Worm (Caenorhabditis elegans) whole organism, L4 larva: ENCODE results near the gene F25H9.2.
A peak's percentile ranks its signal among the peaks of the same experiment; 100 is the strongest.
"Not testable (repeated sequence)": the region's sequence is repeated elsewhere in the genome, so short reads cannot be mapped to it uniquely, and the experiment has no call there.

ENCODE experiments used
- F26F4.8 ChIP-seq: fragments of 200-800 bp; sonication (Bioruptor generic); conservative IDR thresholded peaks from 2 replicates; pipeline ENCODE4 v1.3.6; 2022; ENCODE audit warnings: missing genetic modification characterization, missing compliant biosample characterization
- F44E2.7 ChIP-seq: fragments of 200-800 bp; sonication (Bioruptor generic); IDR thresholded peaks from 2 replicates; pipeline ENCODE4 v2.1.2; 2022; ENCODE audit warnings: missing genetic modification characterization, missing compliant biosample characterization
- R02D3.7 ChIP-seq: fragments of 150-350 bp; sonication (generic microtip); optimal IDR thresholded peaks from 3 replicates; lab custom pipeline; 2014; ENCODE audit warnings: missing biosample characterization, missing genetic modification characterization
- T20F7.1 ChIP-seq: fragments of 200-800 bp; sonication (Bioruptor generic); optimal IDR thresholded peaks from 2 replicates; lab custom pipeline; 2018; ENCODE audit warnings: mild to moderate bottlenecking, missing genetic modification characterization, missing compliant biosample characterization
- T26A8.4 ChIP-seq: fragments of 200-800 bp; sonication (Bioruptor generic); IDR thresholded peaks from 2 replicates; pipeline ENCODE4 v1.3.6; 2022; ENCODE audit warnings: missing genetic modification characterization, missing compliant biosample characterization
- ZK337.2 ChIP-seq: fragments of 200-800 bp; sonication (Bioruptor generic); IDR thresholded peaks from 2 replicates; pipeline ENCODE4 v1.3.6; 2022; ENCODE audit warnings: missing genetic modification reagents, missing genetic modification characterization, missing compliant biosample characterization
- ZK546.5 ChIP-seq, 2 experiments: sonication (generic microtip); optimal IDR thresholded peaks; 2 replicates each; lab custom pipeline; 2017; ENCODE audit warnings: missing biosample characterization in 2 of 2, missing genetic modification characterization in 2 of 2
- ama-1 ChIP-seq: fragments of 150-350 bp; optimal IDR thresholded peaks from 2 replicates; lab custom pipeline; 2014; ENCODE audit warnings: inconsistent platforms, mixed read lengths
- arid-1 ChIP-seq: fragments of 200-800 bp; sonication (Bioruptor generic); conservative IDR thresholded peaks from 2 replicates; pipeline ENCODE4 v1.3.6; 2022; ENCODE audit warnings: missing genetic modification reagents, missing genetic modification characterization, missing compliant biosample characterization
- attf-4 ChIP-seq: sonication (generic microtip); optimal IDR thresholded peaks from 3 replicates; lab custom pipeline; 2017; ENCODE audit warnings: missing biosample characterization, missing genetic modification characterization
- ceh-62 ChIP-seq: sonication (generic microtip); optimal IDR thresholded peaks from 2 replicates; lab custom pipeline; 2017; ENCODE audit warnings: missing biosample characterization, missing genetic modification characterization
- daf-16 ChIP-seq, 3 experiments: sonication (generic microtip); optimal IDR thresholded peaks; 2 replicates each; lab custom pipeline; 2016 to 2017; ENCODE audit warnings: missing genetic modification characterization in 3 of 3, missing genetic modification reagents in 3 of 3, mild to moderate bottlenecking in 2 of 3, missing compliant biosample characterization in 2 of 3, missing biosample characterization in 1 of 3, moderate library complexity in 1 of 3
- dmd-8 ChIP-seq: fragments of 200-800 bp; sonication (Bioruptor generic); IDR thresholded peaks from 2 replicates; pipeline ENCODE4 v1.3.6; 2022; ENCODE audit warnings: missing genetic modification characterization, missing compliant biosample characterization
- dve-1 ChIP-seq: sonication (generic microtip); optimal IDR thresholded peaks from 2 replicates; lab custom pipeline; 2017; ENCODE audit warnings: antibody characterized with exemption, mild to moderate bottlenecking, missing genetic modification characterization, missing compliant biosample characterization; ENCODE audit not compliant: insufficient read depth
- lim-7 ChIP-seq: fragments of 200-800 bp; sonication (Bioruptor generic); IDR thresholded peaks from 2 replicates; pipeline ENCODE4 v1.3.6; 2022; ENCODE audit warnings: missing genetic modification characterization, missing compliant biosample characterization
- lin-1 ChIP-seq: fragments of 200-800 bp; sonication (Bioruptor generic); IDR thresholded peaks from 2 replicates; pipeline ENCODE4 v1.3.6; 2022; ENCODE audit warnings: missing genetic modification reagents, missing genetic modification characterization, missing compliant biosample characterization
- lin-13 ChIP-seq: fragments of 150-350 bp; optimal IDR thresholded peaks from 2 replicates; lab custom pipeline; 2014; ENCODE audit warnings: missing biosample characterization, missing genetic modification reagents, missing genetic modification characterization
- lin-15B ChIP-seq: fragments of 150-350 bp; sonication (generic microtip); optimal IDR thresholded peaks from 3 replicates; lab custom pipeline; 2014; ENCODE audit warnings: missing biosample characterization, missing genetic modification characterization
- lin-38 ChIP-seq: fragments of 200-800 bp; sonication (Bioruptor generic); IDR thresholded peaks from 2 replicates; pipeline ENCODE4 v1.3.6; 2022; ENCODE audit warnings: missing genetic modification reagents, missing genetic modification characterization, missing compliant biosample characterization
- lsy-2 ChIP-seq, 2 experiments: fragments of 150-350 bp in 1 of 2; sonication (generic microtip) in 1 of 2; optimal IDR thresholded peaks; 2 replicates each; lab custom pipeline; 2014 to 2017; ENCODE audit warnings: missing biosample characterization in 2 of 2, missing genetic modification characterization in 2 of 2
- madf-5 ChIP-seq, 2 experiments: fragments of 200-800 bp; sonication (Bioruptor generic); IDR thresholded peaks; 2 replicates each; pipeline ENCODE4 v1.3.6; 2022; ENCODE audit warnings: missing compliant biosample characterization in 2 of 2, missing genetic modification characterization in 2 of 2
- mes-2 ChIP-seq: sonication (generic microtip); optimal IDR thresholded peaks from 2 replicates; lab custom pipeline; 2016; ENCODE audit warnings: missing genotype, mild to moderate bottlenecking, missing genetic modification characterization, missing compliant biosample characterization; ENCODE audit not compliant: poor library complexity, severe bottlenecking
- mxl-3 ChIP-seq: fragments of 200-800 bp; sonication (Bioruptor generic); optimal IDR thresholded peaks from 2 replicates; lab custom pipeline; 2018; ENCODE audit warnings: mild to moderate bottlenecking, missing genetic modification characterization, missing compliant biosample characterization
- nhr-11 ChIP-seq: fragments of 150-350 bp; optimal IDR thresholded peaks from 2 replicates; lab custom pipeline; 2014; ENCODE audit warnings: missing biosample characterization, missing genetic modification characterization
- nhr-237 ChIP-seq: sonication (generic microtip); optimal IDR thresholded peaks from 2 replicates; lab custom pipeline; 2017; ENCODE audit warnings: missing biosample characterization, missing genetic modification characterization
- nhr-28 ChIP-seq: fragments of 150-350 bp; optimal IDR thresholded peaks from 2 replicates; lab custom pipeline; 2014; ENCODE audit warnings: missing biosample characterization, missing genetic modification characterization
- nhr-48 ChIP-seq: sonication (generic microtip); optimal IDR thresholded peaks from 2 replicates; lab custom pipeline; 2016; ENCODE audit warnings: mild to moderate bottlenecking, missing genetic modification characterization, missing compliant biosample characterization
- nhr-6 ChIP-seq: fragments of 150-350 bp; optimal IDR thresholded peaks from 2 replicates; lab custom pipeline; 2014; ENCODE audit warnings: missing biosample characterization, missing genetic modification characterization
- nhr-76 ChIP-seq: fragments of 150-350 bp; optimal IDR thresholded peaks from 2 replicates; lab custom pipeline; 2014; ENCODE audit warnings: missing biosample characterization, missing genetic modification characterization
- pqm-1 ChIP-seq: sonication (generic microtip); optimal IDR thresholded peaks from 2 replicates; lab custom pipeline; 2017; ENCODE audit warnings: missing biosample characterization, missing genetic modification characterization
- saeg-2 ChIP-seq: fragments of 200-800 bp; sonication (Bioruptor generic); IDR thresholded peaks from 2 replicates; pipeline ENCODE4 v1.3.6; 2022; ENCODE audit warnings: missing genetic modification reagents, missing genetic modification characterization, missing compliant biosample characterization
- set-16 ChIP-seq: fragments of 200-800 bp; sonication (Bioruptor generic); IDR thresholded peaks from 2 replicates; pipeline ENCODE4 v1.3.6; 2022; ENCODE audit warnings: missing genetic modification reagents, missing genetic modification characterization, missing compliant biosample characterization
- snpc-1.2 ChIP-seq: fragments of 200-800 bp; sonication (Bioruptor generic); IDR thresholded peaks from 2 replicates; pipeline ENCODE4 v1.3.6; 2022; ENCODE audit warnings: missing genetic modification reagents, missing genetic modification characterization, missing compliant biosample characterization
- snpc-4 ChIP-seq: fragments of 150-350 bp; optimal IDR thresholded peaks from 2 replicates; lab custom pipeline; 2014; ENCODE audit warnings: missing biosample characterization, missing genetic modification characterization
- tra-1 ChIP-seq: fragments of 200-800 bp; sonication (Bioruptor generic); IDR thresholded peaks from 2 replicates; pipeline ENCODE4 v1.3.6; 2022; ENCODE audit warnings: missing genetic modification reagents, missing genetic modification characterization, missing compliant biosample characterization
- unc-62 ChIP-seq, 3 experiments: fragments of 150-350 bp in 1 of 3; sonication (generic microtip); optimal IDR thresholded peaks in 2 of 3; peaks in 1 of 3; 1 replicate in 1 of 3; 2 replicates in 2 of 3; lab custom pipeline; 2014 to 2017; ENCODE audit warnings: missing biosample characterization in 3 of 3, missing genetic modification characterization in 3 of 3, missing genetic modification reagents in 3 of 3, missing genotype in 1 of 3
- vab-7 ChIP-seq: fragments of 200-800 bp; sonication (Bioruptor generic); IDR thresholded peaks from 2 replicates; pipeline ENCODE4 v1.3.6; 2022; ENCODE audit warnings: missing genetic modification reagents, missing genetic modification characterization, missing compliant biosample characterization
- ztf-7 ChIP-seq: fragments of 150-350 bp; optimal IDR thresholded peaks from 2 replicates; lab custom pipeline; 2014; ENCODE audit warnings: missing biosample characterization, missing genetic modification characterization

F25H9.2 gene

ce11 chrV:13437473-13438074, 20.3 kb upstream of the F25H9.2 start, which contains the start of gene mes-4 (continued):
- TF ChIP-seq T20F7.1 = peak; percentile 87

ce11 chrV:13440290-13440689, 17.6 kb upstream of the F25H9.2 start:
- peak; percentile 34; the same call in 1 of the 2 replicates for TF ChIP-seq lin-38
- TF ChIP-seq, all 104 proteins: peak for 1; not testable (repeated sequence) for 103

ce11 chrV:13441661-13442060, 16.2 kb upstream of the F25H9.2 start, which contains the start of gene col-162:
Gene col-162 (plus strand): TSS chrV:13441961.
- TF ChIP-seq ZK337.2 (GFP tag; lab: Robert Waterston, UW) (no peak), arid-1 (GFP tag; lab: Robert Waterston, UW) (no peak), tra-1 (GFP tag; lab: Robert Waterston, UW) (no peak), nhr-6 (no peak), F26F4.8 (GFP tag; lab: Robert Waterston, UW) (no peak), attf-4 (tag; lab: Kevin White, UChicago) (no peak), lsy-2 (tag; optimal IDR thresholded peaks at IDR 0.05; lab: Kevin White, UChicago) (no peak), ZK546.5 (tag; optimal IDR thresholded peaks at IDR 0.05; lab: Kevin White, UChicago) (no peak), snpc-4 (tag; lab: Kevin White, UChicago) (no peak)
- TF ChIP-seq, all 104 proteins: peak for 0

ce11 chrV:13442819-13443218, 15.1 kb upstream of the F25H9.2 start:
- TF ChIP-seq ztf-7 (no peak), lin-15B (tag; lab: Kevin White, UChicago) (no peak), saeg-2 (no peak), lim-7 (GFP tag; lab: Robert Waterston, UW) (0 out of 2 replicates have a peak, but pooled peaks have one; percentile 17), dmd-8 (0 out of 2 replicates have a peak, but pooled peaks have one; percentile 40), T26A8.4 (GFP tag; lab: Robert Waterston, UW) (0 out of 2 replicates have a peak, but pooled peaks have one; percentile 44), set-16 (GFP tag; lab: Robert Waterston, UW) (peak; percentile 98), lin-38 (peak; percentile 22; the same call in 1 of the 2 replicates), nhr-237 (no peak), snpc-1.2 (GFP tag; lab: Robert Waterston, UW) (peak; percentile 38; the same call in 1 of the 2 replicates), F44E2.7 (0 out of 2 replicates have a peak, but pooled peaks have one; percentile 25), mes-2 (tag; lab: Kevin White, UChicago) (no peak), nhr-11 (tag; lab: Kevin White, UChicago) (no peak)

- not testable (repeated sequence) for TF ChIP-seq mxl-3 (GFP tag; lab: Kevin White, UChicago); R02D3.7 (tag; lab: Kevin White, UChicago); nhr-48 (tag; lab: Kevin White, UChicago)
Observed at ce11 chrV:13443535-13443934, 14.3 kb upstream of the F25H9.2 start, which contains the start of gene Y2H9A.6. Gene Y2H9A.6 (plus strand): TSS chrV:13443835.

ce11 chrV:13445229-13445949, 12.5 kb upstream of the F25H9.2 start, which contains the start of gene Y2H9A.4:
Gene Y2H9A.4 (plus strand): TSS chrV:13445899.
- TF ChIP-seq pqm-1 (tag; lab: Kevin White, UChicago) (peak; percentile 37), vab-7 (GFP tag; lab: Robert Waterston, UW) (no peak), dve-1 (tag; lab: Kevin White, UChicago) (peak; percentile 36), nhr-76 (tag; lab: Kevin White, UChicago) (no peak), ceh-62 (tag; lab: Kevin White, UChicago) (no peak), unc-62 (GFP tag; optimal IDR thresholded peaks at IDR 0.05 in 1 of 2; lab: Kevin White, UChicago) (peak in 1 of 2 experiments; percentile 94), unc-62 (tag; optimal IDR thresholded peaks at IDR 0.05; lab: Kevin White, UChicago) (no peak), ama-1 (lab: Kevin White, UChicago) (no peak), lin-13 (no peak), lin-1 (GFP tag; lab: Robert Waterston, UW) (no peak), daf-16 (GFP tag; optimal IDR thresholded peaks at IDR 0.05; lab: Kevin White, UChicago) (no peak), daf-16 (tag; optimal IDR thresholded peaks at IDR 0.05; lab: Kevin White, UChicago) (peak; percentile 93), nhr-6 (peak; percentile 29), madf-5 (GFP tag; IDR thresholded peaks at IDR 0.05; lab: Robert Waterston, UW) (no peak), nhr-28 (tag; lab: Kevin White, UChicago) (peak; percentile 84)
